Fruit fly (Drosophila melanogaster) whole organism, embryonic: ENCODE results near the gene CG8281.

Experiments
- BEAF-32 ChIP-seq: fragments of 200-800 bp; sonication (Bioruptor generic); optimal IDR thresholded peaks from 3 replicates; lab custom pipeline; 2017; ENCODE audit warnings: missing biosample characterization, missing genetic modification characterization, mild to moderate bottlenecking, moderate library complexity, missing genetic modification reagents
- Bgb ChIP-seq: fragments of 200-800 bp; sonication (Bioruptor generic); IDR thresholded peaks from 2 replicates; pipeline ENCODE4 v1.3.6; 2022; ENCODE audit warnings: missing biosample characterization, missing genetic modification characterization; ENCODE audit not compliant: partially characterized antibody
- Bteb2 ChIP-seq: fragments of 200-800 bp; sonication (Bioruptor generic); optimal IDR thresholded peaks from 2 replicates; lab custom pipeline; 2016; ENCODE audit warnings: missing biosample characterization, missing genetic modification characterization
- C15 ChIP-seq: fragments of 200-800 bp; sonication (Bioruptor generic); IDR thresholded peaks from 3 replicates; pipeline ENCODE4 v1.3.6; 2022; ENCODE audit warnings: missing biosample characterization, missing genetic modification characterization
- CG10462 ChIP-seq: fragments of 200-800 bp; sonication (Bioruptor generic); optimal IDR thresholded peaks from 2 replicates; lab custom pipeline; 2016; ENCODE audit warnings: missing biosample characterization, missing genetic modification characterization
- CG11695 ChIP-seq: fragments of 200-800 bp; sonication (Bioruptor generic); IDR thresholded peaks from 3 replicates; pipeline ENCODE4 v1.3.6; 2022; ENCODE audit warnings: missing biosample characterization, missing genetic modification characterization
- CG12299 ChIP-seq: fragments of 200-800 bp; sonication (Bioruptor generic); optimal IDR thresholded peaks from 2 replicates; lab custom pipeline; 2018; ENCODE audit warnings: missing biosample characterization, mild to moderate bottlenecking, missing genetic modification characterization
- CG15514 ChIP-seq: fragments of 200-800 bp; sonication (Bioruptor generic); optimal IDR thresholded peaks from 3 replicates; lab custom pipeline; 2017; ENCODE audit warnings: missing biosample characterization, missing genetic modification characterization, mild to moderate bottlenecking, moderate library complexity, missing genetic modification reagents
- CG16813 ChIP-seq: fragments of 200-800 bp; sonication (Bioruptor generic); IDR thresholded peaks from 3 replicates; pipeline ENCODE4 v1.3.6; 2022; ENCODE audit warnings: missing biosample characterization, missing genetic modification characterization; ENCODE audit not compliant: partially characterized antibody
- CG17361 ChIP-seq: fragments of 200-800 bp; sonication (Bioruptor generic); IDR thresholded peaks from 3 replicates; pipeline ENCODE4 v1.3.6; 2022; ENCODE audit warnings: missing biosample characterization, missing genetic modification characterization
- CG17802 ChIP-seq: fragments of 200-800 bp; sonication (Bioruptor generic); optimal IDR thresholded peaks from 2 replicates; lab custom pipeline; 2018; ENCODE audit warnings: missing biosample characterization, mild to moderate bottlenecking, missing genetic modification characterization, moderate library complexity
- CG2129 ChIP-seq: fragments of 200-800 bp; sonication (Bioruptor generic); IDR thresholded peaks from 2 replicates; pipeline ENCODE4 v1.3.6; 2022; ENCODE audit warnings: missing biosample characterization, missing genetic modification characterization; ENCODE audit not compliant: partially characterized antibody
- CG3407 ChIP-seq: fragments of 200-800 bp; sonication (Bioruptor generic); optimal IDR thresholded peaks from 2 replicates; lab custom pipeline; 2018; ENCODE audit warnings: missing biosample characterization, mild to moderate bottlenecking, missing genetic modification characterization
- CG34224 ChIP-seq: fragments of 200-800 bp; sonication (Bioruptor generic); IDR thresholded peaks from 3 replicates; pipeline ENCODE4 v1.3.6; 2022; ENCODE audit warnings: missing biosample characterization, missing genetic modification characterization; ENCODE audit not compliant: partially characterized antibody
- CG4424 ChIP-seq: fragments of 200-800 bp; sonication (Bioruptor generic); optimal IDR thresholded peaks from 3 replicates; lab custom pipeline; 2016; ENCODE audit warnings: missing biosample characterization, missing genetic modification characterization
- CG8290 ChIP-seq, 3 experiments: fragments of 200-800 bp; sonication (Bioruptor generic); optimal IDR thresholded peaks; 2 replicates each; lab custom pipeline; 2016 to 2019; ENCODE audit warnings: missing biosample characterization in 3 of 3, missing genetic modification characterization in 3 of 3, mild to moderate bottlenecking in 2 of 3, moderate library complexity in 1 of 3
- CG9876 ChIP-seq: fragments of 200-800 bp; sonication (Bioruptor generic); optimal IDR thresholded peaks from 2 replicates; lab custom pipeline; 2016; ENCODE audit warnings: missing biosample characterization, missing genetic modification characterization
- Dfd ChIP-seq, 2 experiments: fragments of >200 bp; optimal IDR thresholded peaks; 2 replicates each; lab custom pipeline; 2017; ENCODE audit warnings: missing biosample characterization in 2 of 2, missing genetic modification characterization in 2 of 2
- Dip2 ChIP-seq: fragments of 200-800 bp; sonication (Bioruptor generic); IDR thresholded peaks from 2 replicates; pipeline ENCODE4 v1.3.6; 2022; ENCODE audit warnings: missing biosample characterization, missing genetic modification characterization
- ERR ChIP-seq: fragments of 200-800 bp; sonication (Bioruptor generic); optimal IDR thresholded peaks from 2 replicates; lab custom pipeline; 2016; ENCODE audit warnings: missing biosample characterization, missing genetic modification characterization
- Fer2 ChIP-seq: fragments of 200-800 bp; sonication (Bioruptor generic); optimal IDR thresholded peaks from 2 replicates; lab custom pipeline; 2018; ENCODE audit warnings: missing biosample characterization, mild to moderate bottlenecking, missing genetic modification characterization, moderate library complexity
- HLH4C ChIP-seq: fragments of 200-800 bp; sonication (Bioruptor generic); IDR thresholded peaks from 3 replicates; pipeline ENCODE4 v1.3.6; 2022; ENCODE audit warnings: missing biosample characterization, missing genetic modification characterization; ENCODE audit not compliant: partially characterized antibody
- Hr3 ChIP-seq: fragments of 200-800 bp; sonication (Bioruptor generic); optimal IDR thresholded peaks from 3 replicates; lab custom pipeline; 2016; ENCODE audit warnings: missing biosample characterization, missing genetic modification characterization
- Hsf ChIP-seq: fragments of 200-800 bp; sonication (Bioruptor generic); optimal IDR thresholded peaks from 3 replicates; lab custom pipeline; 2016; ENCODE audit warnings: missing biosample characterization, missing genetic modification characterization
- Oaz ChIP-seq: fragments of 200-800 bp; sonication (Bioruptor generic); IDR thresholded peaks from 2 replicates; pipeline ENCODE4 v1.3.6; 2022; ENCODE audit warnings: missing biosample characterization, missing genetic modification characterization
- Side ChIP-seq: fragments of 200-800 bp; sonication (Bioruptor generic); optimal IDR thresholded peaks from 2 replicates; lab custom pipeline; 2016; ENCODE audit warnings: missing biosample characterization, missing genetic modification characterization
- Xrp1 ChIP-seq: fragments of 200-800 bp; sonication (Bioruptor generic); IDR thresholded peaks from 2 replicates; pipeline ENCODE4 v1.3.6; 2022; ENCODE audit warnings: missing biosample characterization, missing genetic modification characterization
- corto ChIP-seq: fragments of 200-800 bp; sonication (Bioruptor generic); optimal IDR thresholded peaks from 2 replicates; lab custom pipeline; 2016; ENCODE audit warnings: missing biosample characterization, mild to moderate bottlenecking, missing genetic modification characterization, moderate library complexity
- crc ChIP-seq: fragments of 200-800 bp; sonication (Bioruptor generic); optimal IDR thresholded peaks from 2 replicates; lab custom pipeline; 2016; ENCODE audit warnings: missing biosample characterization, missing genetic modification characterization
- croc ChIP-seq: fragments of 200-800 bp; sonication (Bioruptor generic); conservative IDR thresholded peaks from 3 replicates; pipeline ENCODE4 v1.3.6; 2022; ENCODE audit warnings: missing biosample characterization, missing genetic modification characterization
- crol ChIP-seq: fragments of 200-800 bp; sonication (Bioruptor generic); IDR thresholded peaks from 2 replicates; pipeline ENCODE4 v1.3.6; 2022; ENCODE audit warnings: missing biosample characterization, missing genetic modification characterization
- dpn ChIP-seq, 2 experiments: fragments of 200-800 bp; sonication (Bioruptor generic); optimal IDR thresholded peaks; 3 replicates each; lab custom pipeline; 2016; ENCODE audit warnings: missing biosample characterization in 2 of 2, missing genetic modification characterization in 2 of 2
- fd3F ChIP-seq: fragments of 200-800 bp; sonication (Bioruptor generic); optimal IDR thresholded peaks from 2 replicates; lab custom pipeline; 2018; ENCODE audit warnings: missing biosample characterization, mild to moderate bottlenecking, missing genetic modification characterization, moderate library complexity
- gsb ChIP-seq: fragments of 200-800 bp; sonication (Bioruptor generic); IDR thresholded peaks from 2 replicates; pipeline ENCODE4 v1.3.6; 2022; ENCODE audit warnings: missing biosample characterization, missing genetic modification characterization
- gt ChIP-seq: fragments of 200-800 bp; sonication (Bioruptor generic); IDR thresholded peaks from 2 replicates; pipeline ENCODE4 v1.3.6; 2022; ENCODE audit warnings: missing biosample characterization, missing genetic modification characterization
- ham ChIP-seq: fragments of 200-800 bp; sonication (Bioruptor generic); IDR thresholded peaks from 2 replicates; pipeline ENCODE4 v1.3.6; 2022; ENCODE audit warnings: missing biosample characterization, missing genetic modification characterization
- knrl ChIP-seq: fragments of 200-800 bp; sonication (Bioruptor generic); IDR thresholded peaks from 3 replicates; pipeline ENCODE4 v1.3.6; 2022; ENCODE audit warnings: missing biosample characterization, missing genetic modification characterization; ENCODE audit not compliant: partially characterized antibody
- lilli ChIP-seq: fragments of 200-800 bp; sonication (Bioruptor generic); optimal IDR thresholded peaks from 3 replicates; lab custom pipeline; 2016; ENCODE audit warnings: missing biosample characterization, missing genetic modification characterization
- lmd ChIP-seq: fragments of 200-800 bp; sonication (Bioruptor generic); IDR thresholded peaks from 2 replicates; pipeline ENCODE4 v1.3.6; 2022; ENCODE audit warnings: missing biosample characterization, missing genetic modification characterization
- luna ChIP-seq: fragments of 200-800 bp; sonication (Bioruptor generic); optimal IDR thresholded peaks from 2 replicates; lab custom pipeline; 2016; ENCODE audit warnings: missing biosample characterization, missing genetic modification characterization
- odd ChIP-seq: fragments of 200-800 bp; sonication (Bioruptor generic); optimal IDR thresholded peaks from 2 replicates; lab custom pipeline; 2017; ENCODE audit warnings: missing biosample characterization, mild to moderate bottlenecking, missing genetic modification characterization
- pb ChIP-seq: fragments of 200-800 bp; sonication (Bioruptor generic); optimal IDR thresholded peaks from 3 replicates; lab custom pipeline; 2016; ENCODE audit warnings: missing biosample characterization, missing genetic modification characterization
- phol ChIP-seq: fragments of 200-800 bp; sonication (Bioruptor generic); optimal IDR thresholded peaks from 3 replicates; lab custom pipeline; 2018; ENCODE audit warnings: missing biosample characterization, mild to moderate bottlenecking, missing genetic modification characterization, moderate library complexity
- row ChIP-seq: fragments of 200-800 bp; sonication (Bioruptor generic); IDR thresholded peaks from 3 replicates; pipeline ENCODE4 v1.3.6; 2022; ENCODE audit warnings: missing biosample characterization, missing genetic modification characterization
- sr ChIP-seq: fragments of 200-800 bp; sonication (Bioruptor generic); IDR thresholded peaks from 3 replicates; pipeline ENCODE4 v1.3.6; 2022; ENCODE audit warnings: missing biosample characterization, missing genetic modification characterization
- tio ChIP-seq: fragments of 200-800 bp; sonication (Bioruptor generic); optimal IDR thresholded peaks from 2 replicates; lab custom pipeline; 2017; ENCODE audit warnings: missing biosample characterization, missing genetic modification characterization, inconsistent platforms
- toy ChIP-seq: fragments of 200-800 bp; sonication (Bioruptor generic); IDR thresholded peaks from 2 replicates; pipeline ENCODE4 v1.3.6; 2022; ENCODE audit warnings: missing biosample characterization, missing genetic modification characterization
- ttk ChIP-seq: fragments of 200-800 bp; sonication (Bioruptor generic); IDR thresholded peaks from 2 replicates; pipeline ENCODE4 v2.1.2; 2022; ENCODE audit warnings: missing biosample characterization, missing genetic modification characterization
- wor ChIP-seq: fragments of 200-800 bp; sonication (Bioruptor generic); IDR thresholded peaks from 2 replicates; pipeline ENCODE4 v1.3.6; 2022; ENCODE audit warnings: missing biosample characterization, missing genetic modification characterization

Gene CG8281

dm6 chr3L:7903489-7904150 lies 8.6 kb upstream of the CG8281 start (continued):
- no peak for TF ChIP-seq knrl (GFP tag; lab: Robert Waterston, UW)
- peak; percentile 43 for TF ChIP-seq luna
- TF ChIP-seq sr (GFP tag; lab: Robert Waterston, UW): no peak
- TF ChIP-seq lilli (GFP tag; lab: Kevin White, UChicago): peak; percentile 77
- peak; percentile 92 for TF ChIP-seq CG17361 (GFP tag; lab: Robert Waterston, UW)
- TF ChIP-seq odd (GFP tag; lab: Kevin White, UChicago): peak; percentile 63
- no peak for TF ChIP-seq corto (GFP tag; lab: Kevin White, UChicago)
- TF ChIP-seq BEAF-32 (GFP tag; lab: Kevin White, UChicago): no peak
- TF ChIP-seq HLH4C: no peak
- TF ChIP-seq CG9876 (GFP tag; lab: Kevin White, UChicago): peak; percentile 48
- TF ChIP-seq CG11695 (GFP tag; lab: Robert Waterston, UW): peak; percentile 77; the same call in 2 of the 3 replicates
- 0 out of 2 replicates have a peak, but pooled peaks have one; percentile 15 for TF ChIP-seq gsb
- TF ChIP-seq C15: peak; percentile 55; the same call in 1 of the 3 replicates
- peak; percentile 74 to 82 for TF ChIP-seq dpn (GFP tag; optimal IDR thresholded peaks at IDR 0.05; lab: Kevin White, UChicago)
- TF ChIP-seq Hr3 (GFP tag; lab: Kevin White, UChicago): peak; percentile 72
- peak; percentile 78 for TF ChIP-seq CG12299 (tag; lab: Kevin White, UChicago)
- TF ChIP-seq Oaz: 0 out of 2 replicates have a peak, but pooled peaks have one; percentile 40
- peak; percentile 62 for TF ChIP-seq ERR (GFP tag; lab: Kevin White, UChicago)
- TF ChIP-seq gt (GFP tag; lab: Robert Waterston, UW): 0 out of 2 replicates have a peak, but pooled peaks have one; percentile 42
- TF ChIP-seq fd3F (GFP tag; lab: Kevin White, UChicago): peak; percentile 57
- peak; percentile 67 for TF ChIP-seq Fer2 (tag; lab: Kevin White, UChicago)
- peak; percentile 92 for TF ChIP-seq Xrp1 (GFP tag; lab: Robert Waterston, UW)
- TF ChIP-seq CG4424 (GFP tag; lab: Kevin White, UChicago): peak; percentile 85
- TF ChIP-seq ham (GFP tag; lab: Robert Waterston, UW): 0 out of 2 replicates have a peak, but pooled peaks have one; percentile 25
- no peak for TF ChIP-seq Dip2 (GFP tag; lab: Robert Waterston, UW)
- peak; percentile 81 for TF ChIP-seq Hsf
- TF ChIP-seq row (GFP tag; lab: Robert Waterston, UW): peak; percentile 86
- TF ChIP-seq ttk (GFP tag; lab: Robert Waterston, UW): peak; percentile 88
- peak; percentile 69 for TF ChIP-seq CG17802 (tag; lab: Kevin White, UChicago)
- TF ChIP-seq croc: peak; percentile 86
- TF ChIP-seq CG16813: no peak
- TF ChIP-seq CG15514: peak; percentile 47
- TF ChIP-seq toy (GFP tag; lab: Robert Waterston, UW): no peak
- peak; percentile 85 for TF ChIP-seq crol (GFP tag; lab: Robert Waterston, UW)
- TF ChIP-seq CG34224: 0 out of 3 replicates have a peak, but pooled peaks have one; percentile 6
- TF ChIP-seq wor (GFP tag; lab: Robert Waterston, UW): peak; percentile 76
- TF ChIP-seq phol (tag; lab: Kevin White, UChicago): peak; percentile 91
- TF ChIP-seq tio (GFP tag; lab: Kevin White, UChicago): peak; percentile 62
- TF ChIP-seq Bteb2 (GFP tag; lab: Kevin White, UChicago): peak; percentile 81
- peak; percentile 69 for TF ChIP-seq CG10462 (GFP tag; lab: Kevin White, UChicago)
- peak; percentile 74 for TF ChIP-seq CG8290 (GFP tag; optimal IDR thresholded peaks at IDR 0.05; lab: Kevin White, UChicago)
- peak; percentile 32 to 48 for TF ChIP-seq CG8290 (tag; optimal IDR thresholded peaks at IDR 0.05; lab: Kevin White, UChicago)
- TF ChIP-seq CG3407 (GFP tag; lab: Kevin White, UChicago): peak; percentile 88
- no peak for TF ChIP-seq Bgb (GFP tag; lab: Robert Waterston, UW)
- peak; percentile 81 for TF ChIP-seq Side (GFP tag; lab: Kevin White, UChicago)
- peak; percentile 79 for TF ChIP-seq crc (GFP tag; lab: Kevin White, UChicago)
- TF ChIP-seq CG2129: no peak
- peak; percentile 64 for TF ChIP-seq pb (GFP tag; lab: Kevin White, UChicago)
- peak; percentile 88 for TF ChIP-seq lmd (GFP tag; lab: Robert Waterston, UW)
- no peak for TF ChIP-seq Dfd (GFP tag; optimal IDR thresholded peaks at IDR 0.05; lab: Kevin White, UChicago)
